Fruit fly (Drosophila melanogaster) whole organism: ENCODE data around the gene CG12289.
A peak's percentile ranks its signal among the peaks of the same experiment; 100 is the strongest.

ENCODE experiments used
- CG8478 ChIP-seq: fragments of >200 bp; optimal IDR thresholded peaks from 2 replicates; lab custom pipeline; 2018; ENCODE audit warnings: inconsistent platforms
- Dll ChIP-seq: fragments of >200 bp; optimal IDR thresholded peaks from 2 replicates; lab custom pipeline; 2017
- pan ChIP-seq: fragments of >200 bp; optimal IDR thresholded peaks from 2 replicates; lab custom pipeline; 2017
- psq ChIP-seq: fragments of >200 bp; optimal IDR thresholded peaks from 2 replicates; lab custom pipeline; 2017

dm6 chr3L:11487327-11487973, 29.2 kb upstream of the CG12289 start, which contains the start of gene chrb:
- TF ChIP-seq CG8478 (lab: Kevin White, UChicago) (no peak), pan (lab: Kevin White, UChicago) (no peak), psq (lab: Kevin White, UChicago) (no peak), Dll (lab: Kevin White, UChicago) (peak; percentile 82)
